Fruit fly (Drosophila melanogaster): ENCODE data around the gene cac.

The cac gene

dm6 chrX:12018440-12019101 is 33.7 kb upstream of the cac start, which contains the start of gene Lsm12a:
Gene Lsm12a, plus strand, starts transcription at chrX:12018640.
- TF ChIP-seq tj (GFP tag; optimal IDR thresholded peaks at IDR 0.05) (no peak), Mnt (GFP tag; optimal IDR thresholded peaks at IDR 0.05) (peak; percentile 31), bab1 (GFP tag; optimal IDR thresholded peaks at IDR 0.05) (peak; percentile 4)

dm6 chrX:12017815-12018439 is 33.0 kb upstream of the cac start, which contains the start of gene Chrac-16:
Gene Chrac-16, minus strand, starts transcription at chrX:12017961.
- TF ChIP-seq bab1 (GFP tag; optimal IDR thresholded peaks at IDR 0.05) (no peak), CG7045 (GFP tag; optimal IDR thresholded peaks at IDR 0.05) (no peak), CG1620 (GFP tag; optimal IDR thresholded peaks at IDR 0.05) (no peak), CG5204 (GFP tag; optimal IDR thresholded peaks at IDR 0.05) (no peak), pad (GFP tag; optimal IDR thresholded peaks at IDR 0.05) (no peak), CG11617 (GFP tag; optimal IDR thresholded peaks at IDR 0.05) (no peak), CG33017 (tag; optimal IDR thresholded peaks at IDR 0.05) (no peak), Mnt (GFP tag; optimal IDR thresholded peaks at IDR 0.05) (no peak)

dm6 chrX:12014800-12015389 is 30.0 kb upstream of the cac start:
- TF ChIP-seq CG1620 (GFP tag; optimal IDR thresholded peaks at IDR 0.05) (peak; percentile 21), toe (GFP tag; optimal IDR thresholded peaks at IDR 0.05) (no peak), Clk (GFP tag; optimal IDR thresholded peaks at IDR 0.05) (no peak), Mnt (GFP tag; optimal IDR thresholded peaks at IDR 0.05) (peak; percentile 11), CG12768 (GFP tag; optimal IDR thresholded peaks at IDR 0.05) (no peak), kay (GFP tag; ENCODE audit: borderline replicate concordance) (peak; percentile 83), CG14711 (tag; optimal IDR thresholded peaks at IDR 0.05) (peak; percentile 17), CG11617 (GFP tag; optimal IDR thresholded peaks at IDR 0.05) (peak; percentile 34)

dm6 chrX:12014131-12014530 is 29.2 kb upstream of the cac start:
- no peak for TF ChIP-seq CG12768 (GFP tag; optimal IDR thresholded peaks at IDR 0.05)
- TF ChIP-seq cic (GFP tag; optimal IDR thresholded peaks at IDR 0.05): no peak
- no peak for TF ChIP-seq CG1620 (GFP tag; optimal IDR thresholded peaks at IDR 0.05)
- TF ChIP-seq bab1 (GFP tag; optimal IDR thresholded peaks at IDR 0.05): no peak
- peak; percentile 95 for TF ChIP-seq kay (GFP tag; ENCODE audit: borderline replicate concordance)

- TF ChIP-seq cic (GFP tag; optimal IDR thresholded peaks at IDR 0.05) (no peak), pad (GFP tag; optimal IDR thresholded peaks at IDR 0.05) (no peak), tj (GFP tag; optimal IDR thresholded peaks at IDR 0.05) (no peak), bab1 (GFP tag; optimal IDR thresholded peaks at IDR 0.05) (no peak), CG11617 (GFP tag; optimal IDR thresholded peaks at IDR 0.05) (no peak), CG12768 (GFP tag; optimal IDR thresholded peaks at IDR 0.05) (no peak), CG14711 (tag; optimal IDR thresholded peaks at IDR 0.05) (no peak), kay (GFP tag; ENCODE audit: borderline replicate concordance) (no peak), ovo (GFP tag; optimal IDR thresholded peaks at IDR 0.05) (no peak), CG5204 (GFP tag; optimal IDR thresholded peaks at IDR 0.05) (no peak), Hr96 (GFP tag; optimal IDR thresholded peaks at IDR 0.05) (no peak), Clk (GFP tag; optimal IDR thresholded peaks at IDR 0.05) (no peak), CG33017 (tag; optimal IDR thresholded peaks at IDR 0.05) (no peak), CG1620 (GFP tag; optimal IDR thresholded peaks at IDR 0.05) (no peak), toe (GFP tag; optimal IDR thresholded peaks at IDR 0.05) (no peak), Crg-1 (GFP tag; optimal IDR thresholded peaks at IDR 0.05) (no peak), CG7101 (tag; optimal IDR thresholded peaks at IDR 0.05) (no peak), Mnt (GFP tag; optimal IDR thresholded peaks at IDR 0.05) (no peak), cnc (optimal IDR thresholded peaks at IDR 0.05) (no peak)
Observed at dm6 chrX:12013098-12013493, 28.2 kb upstream of the cac start.

- TF ChIP-seq CG14711 (tag; optimal IDR thresholded peaks at IDR 0.05) (no peak), pad (GFP tag; optimal IDR thresholded peaks at IDR 0.05) (peak; percentile 40), bab1 (GFP tag; optimal IDR thresholded peaks at IDR 0.05) (peak; percentile 16), ovo (GFP tag; optimal IDR thresholded peaks at IDR 0.05) (peak; percentile 81), CG12768 (GFP tag; optimal IDR thresholded peaks at IDR 0.05) (no peak), CG1620 (GFP tag; optimal IDR thresholded peaks at IDR 0.05) (no peak), toe (GFP tag; optimal IDR thresholded peaks at IDR 0.05) (no peak), CG33017 (tag; optimal IDR thresholded peaks at IDR 0.05) (no peak), kay (GFP tag; ENCODE audit: borderline replicate concordance) (peak; percentile 65), Clk (GFP tag; optimal IDR thresholded peaks at IDR 0.05) (no peak), CG5204 (GFP tag; optimal IDR thresholded peaks at IDR 0.05) (no peak), Crg-1 (GFP tag; optimal IDR thresholded peaks at IDR 0.05) (peak; percentile 12), CG7101 (tag; optimal IDR thresholded peaks at IDR 0.05) (no peak), tj (GFP tag; optimal IDR thresholded peaks at IDR 0.05) (peak; percentile 48)
Observed at dm6 chrX:12012149-12013097, 27.5 kb upstream of the cac start, which contains the start of the genes CG1492 and regucalcin. Gene CG1492, minus strand, starts transcription at chrX:12012211. Gene regucalcin, plus strand, starts transcription at chrX:12012377.
